Fruit fly (Drosophila melanogaster) whole organism, embryonic: ENCODE results near the gene Idh3b.

Experiments
- CG10147 ChIP-seq: fragments of 200-800 bp; sonication (Bioruptor generic); optimal IDR thresholded peaks from 2 replicates; lab custom pipeline; 2019; ENCODE audit warnings: missing biosample characterization, mild to moderate bottlenecking, missing genetic modification characterization, moderate library complexity
- CG1024 ChIP-seq: fragments of 200-800 bp; sonication (Bioruptor generic); IDR thresholded peaks from 2 replicates; pipeline ENCODE4 v1.3.6; 2022; ENCODE audit warnings: missing biosample characterization, missing genetic modification characterization
- CG10267 ChIP-seq: fragments of 200-800 bp; sonication (Bioruptor generic); optimal IDR thresholded peaks from 2 replicates; lab custom pipeline; 2018; ENCODE audit warnings: missing biosample characterization, mild to moderate bottlenecking, missing genetic modification characterization, moderate library complexity
- CG10274 ChIP-seq: fragments of 200-800 bp; sonication (Bioruptor generic); optimal IDR thresholded peaks from 3 replicates; lab custom pipeline; 2017; ENCODE audit warnings: missing biosample characterization, mild to moderate bottlenecking, missing genetic modification characterization
- CG10543 ChIP-seq: fragments of 200-800 bp; sonication (Bioruptor generic); optimal IDR thresholded peaks from 3 replicates; lab custom pipeline; 2017; ENCODE audit warnings: missing biosample characterization, mild to moderate bottlenecking, missing genetic modification characterization, moderate library complexity
- CG11695 ChIP-seq: fragments of 200-800 bp; sonication (Bioruptor generic); IDR thresholded peaks from 3 replicates; pipeline ENCODE4 v1.3.6; 2022; ENCODE audit warnings: missing biosample characterization, missing genetic modification characterization
- CG12219 ChIP-seq: fragments of 200-800 bp; sonication (Bioruptor generic); optimal IDR thresholded peaks from 3 replicates; lab custom pipeline; 2018; ENCODE audit warnings: missing biosample characterization, mild to moderate bottlenecking, missing genetic modification characterization
- CG17568 ChIP-seq: fragments of 200-800 bp; sonication (Bioruptor generic); optimal IDR thresholded peaks from 2 replicates; lab custom pipeline; 2018; ENCODE audit warnings: missing biosample characterization, mild to moderate bottlenecking, missing genetic modification characterization, moderate library complexity
- CG17612 ChIP-seq: fragments of 200-800 bp; sonication (Bioruptor generic); IDR thresholded peaks from 2 replicates; pipeline ENCODE4 v1.3.6; 2022; ENCODE audit warnings: missing biosample characterization, missing genetic modification characterization
- CG17829 ChIP-seq: fragments of 200-800 bp; optimal IDR thresholded peaks from 2 replicates; lab custom pipeline; 2019; ENCODE audit warnings: missing biosample characterization, mild to moderate bottlenecking, missing genetic modification characterization, moderate library complexity
- CG18011 ChIP-seq: fragments of 200-800 bp; sonication (Bioruptor generic); optimal IDR thresholded peaks from 2 replicates; lab custom pipeline; 2017; ENCODE audit warnings: missing biosample characterization, missing genetic modification characterization, mild to moderate bottlenecking, moderate library complexity, missing genotype
- CG3995 ChIP-seq: fragments of 200-800 bp; sonication (Bioruptor generic); optimal IDR thresholded peaks from 3 replicates; lab custom pipeline; 2016; ENCODE audit warnings: missing biosample characterization, missing genetic modification characterization
- CG4328 ChIP-seq: fragments of 200-800 bp; sonication (Bioruptor generic); optimal IDR thresholded peaks from 3 replicates; lab custom pipeline; 2017; ENCODE audit warnings: missing biosample characterization, missing genetic modification reagents, missing genetic modification characterization
- CG8359 ChIP-seq: fragments of 200-800 bp; sonication (Bioruptor generic); optimal IDR thresholded peaks from 2 replicates; lab custom pipeline; 2017; ENCODE audit warnings: missing biosample characterization, mild to moderate bottlenecking, missing genetic modification characterization, borderline replicate concordance
- CG9437 ChIP-seq: fragments of 200-800 bp; sonication (Bioruptor generic); optimal IDR thresholded peaks from 2 replicates; lab custom pipeline; 2018; ENCODE audit warnings: missing biosample characterization, mild to moderate bottlenecking, missing genetic modification characterization
- CG9727 ChIP-seq: fragments of 200-800 bp; sonication (Bioruptor generic); optimal IDR thresholded peaks from 3 replicates; lab custom pipeline; 2017; ENCODE audit warnings: missing biosample characterization, mild to moderate bottlenecking, missing genetic modification characterization
- CHES-1-like ChIP-seq: fragments of 200-800 bp; sonication (Bioruptor generic); optimal IDR thresholded peaks from 2 replicates; lab custom pipeline; 2016; ENCODE audit warnings: missing biosample characterization, missing genetic modification characterization
- CTCF ChIP-seq: fragments of 200-800 bp; sonication (Bioruptor generic); optimal IDR thresholded peaks from 2 replicates; lab custom pipeline; 2017; ENCODE audit warnings: missing biosample characterization, mild to moderate bottlenecking, missing genetic modification characterization, moderate library complexity
- CoRest ChIP-seq: fragments of 200-800 bp; sonication (Bioruptor generic); optimal IDR thresholded peaks from 3 replicates; lab custom pipeline; 2018; ENCODE audit warnings: missing biosample characterization, mild to moderate bottlenecking, missing genetic modification characterization, moderate library complexity
- D19A ChIP-seq: fragments of 200-800 bp; optimal IDR thresholded peaks from 3 replicates; lab custom pipeline; 2019; ENCODE audit warnings: missing biosample characterization, mild to moderate bottlenecking, missing genetic modification characterization, moderate library complexity
- Dll ChIP-seq: fragments of 200-800 bp; sonication (Bioruptor generic); IDR thresholded peaks from 4 replicates; pipeline ENCODE4 v1.3.6; 2022; ENCODE audit warnings: missing biosample characterization, missing genetic modification characterization; ENCODE audit not compliant: partially characterized antibody
- Doc2 ChIP-seq: fragments of 200-800 bp; sonication (Bioruptor generic); IDR thresholded peaks from 2 replicates; pipeline ENCODE4 v1.3.6; 2022; ENCODE audit warnings: missing biosample characterization, missing genetic modification characterization
- H15 ChIP-seq: fragments of 200-800 bp; sonication (Bioruptor generic); IDR thresholded peaks from 3 replicates; pipeline ENCODE4 v1.3.6; 2022; ENCODE audit warnings: missing biosample characterization, missing genetic modification characterization
- HmgD ChIP-seq: fragments of 200-800 bp; sonication (Bioruptor generic); optimal IDR thresholded peaks from 3 replicates; lab custom pipeline; 2016; ENCODE audit warnings: missing biosample characterization, missing genetic modification characterization
- Mrtf ChIP-seq: fragments of 200-800 bp; sonication (Bioruptor generic); IDR thresholded peaks from 3 replicates; pipeline ENCODE4 v1.3.6; 2022; ENCODE audit warnings: missing biosample characterization, missing genetic modification characterization
- Oli ChIP-seq: fragments of 200-800 bp; sonication (Bioruptor generic); optimal IDR thresholded peaks from 2 replicates; lab custom pipeline; 2018; ENCODE audit warnings: missing biosample characterization, mild to moderate bottlenecking, missing genetic modification characterization, moderate library complexity
- Pdp1 ChIP-seq, 2 experiments: fragments of 200-800 bp; sonication (Bioruptor generic); optimal IDR thresholded peaks; 3 replicates each; lab custom pipeline; 2016; ENCODE audit warnings: missing biosample characterization in 2 of 2, missing genetic modification characterization in 2 of 2, mild to moderate bottlenecking in 1 of 2, moderate library complexity in 1 of 2
- Poxn ChIP-seq: fragments of 200-800 bp; sonication (Bioruptor generic); IDR thresholded peaks from 2 replicates; pipeline ENCODE4 v1.3.6; 2022; ENCODE audit warnings: missing biosample characterization, missing genetic modification characterization
- Ravus ChIP-seq: fragments of 200-800 bp; sonication (Bioruptor generic); IDR thresholded peaks from 2 replicates; pipeline ENCODE4 v1.3.6; 2022; ENCODE audit warnings: missing biosample characterization, missing genetic modification characterization
- Xrp1 ChIP-seq: fragments of 200-800 bp; sonication (Bioruptor generic); IDR thresholded peaks from 2 replicates; pipeline ENCODE4 v1.3.6; 2022; ENCODE audit warnings: missing biosample characterization, missing genetic modification characterization
- ac ChIP-seq: fragments of 200-800 bp; sonication (Bioruptor generic); optimal IDR thresholded peaks from 3 replicates; lab custom pipeline; 2017; ENCODE audit warnings: missing biosample characterization, mild to moderate bottlenecking, missing genetic modification characterization
- aop ChIP-seq: fragments of 200-800 bp; sonication (Bioruptor generic); IDR thresholded peaks from 2 replicates; pipeline ENCODE4 v1.3.6; 2022; ENCODE audit warnings: missing biosample characterization, missing genetic modification characterization
- az2 ChIP-seq: fragments of 200-800 bp; sonication (Bioruptor generic); optimal IDR thresholded peaks from 3 replicates; lab custom pipeline; 2016; ENCODE audit warnings: missing biosample characterization, missing genetic modification characterization
- bbx ChIP-seq: fragments of 200-800 bp; sonication (Bioruptor generic); IDR thresholded peaks from 2 replicates; pipeline ENCODE4 v1.3.6; 2022; ENCODE audit warnings: missing biosample characterization, missing genetic modification characterization; ENCODE audit not compliant: partially characterized antibody
- cato ChIP-seq: fragments of 200-800 bp; sonication (Bioruptor generic); optimal IDR thresholded peaks from 2 replicates; lab custom pipeline; 2016; ENCODE audit warnings: missing biosample characterization, missing genetic modification characterization, borderline replicate concordance
- chn ChIP-seq: fragments of 200-800 bp; sonication (Bioruptor generic); optimal IDR thresholded peaks from 2 replicates; lab custom pipeline; 2016; ENCODE audit warnings: missing biosample characterization, missing genetic modification characterization
- corto ChIP-seq: fragments of 200-800 bp; sonication (Bioruptor generic); optimal IDR thresholded peaks from 2 replicates; lab custom pipeline; 2016; ENCODE audit warnings: missing biosample characterization, mild to moderate bottlenecking, missing genetic modification characterization, moderate library complexity
- dmrt99B ChIP-seq: fragments of 200-800 bp; sonication (Bioruptor generic); optimal IDR thresholded peaks from 2 replicates; lab custom pipeline; 2018; ENCODE audit warnings: missing biosample characterization, mild to moderate bottlenecking, missing genetic modification characterization, moderate library complexity
- jing ChIP-seq: fragments of 200-800 bp; sonication (Bioruptor generic); optimal IDR thresholded peaks from 2 replicates; lab custom pipeline; 2018; ENCODE audit warnings: missing biosample characterization, mild to moderate bottlenecking, missing genetic modification characterization
- knrl ChIP-seq: fragments of 200-800 bp; sonication (Bioruptor generic); IDR thresholded peaks from 3 replicates; pipeline ENCODE4 v1.3.6; 2022; ENCODE audit warnings: missing biosample characterization, missing genetic modification characterization; ENCODE audit not compliant: partially characterized antibody
- lola ChIP-seq, 3 experiments: fragments of >200 bp in 2 of 3; fragments of 200-800 bp in 1 of 3; sonication (Bioruptor generic) in 1 of 3; optimal IDR thresholded peaks; 2 replicates each; lab custom pipeline; 2017 to 2019; ENCODE audit warnings: missing biosample characterization in 3 of 3, missing genetic modification characterization in 3 of 3, mild to moderate bottlenecking in 1 of 3, moderate library complexity in 1 of 3
- nmo ChIP-seq: fragments of 200-800 bp; sonication (Bioruptor generic); optimal IDR thresholded peaks from 2 replicates; lab custom pipeline; 2018; ENCODE audit warnings: missing biosample characterization, mild to moderate bottlenecking, missing genetic modification characterization, moderate library complexity
- p53 ChIP-seq: fragments of 200-800 bp; sonication (Bioruptor generic); optimal IDR thresholded peaks from 2 replicates; lab custom pipeline; 2016; ENCODE audit warnings: missing biosample characterization, missing genetic modification characterization
- pan ChIP-seq, 4 experiments: fragments of >200 bp in 3 of 4; fragments of 200-800 bp in 1 of 4; sonication (Bioruptor generic) in 1 of 4; optimal IDR thresholded peaks in 3 of 4; IDR thresholded peaks in 1 of 4; 2 replicates each; pipeline versions ENCODE4 v1.3.6 to Lab custom; 2017 to 2022; ENCODE audit warnings: missing biosample characterization in 2 of 4, missing genetic modification characterization in 2 of 4, mixed read lengths in 1 of 4
- schlank ChIP-seq: fragments of 200-800 bp; sonication (Bioruptor generic); optimal IDR thresholded peaks from 2 replicates; lab custom pipeline; 2018; ENCODE audit warnings: missing biosample characterization, mild to moderate bottlenecking, missing genetic modification characterization
- sens-2 ChIP-seq: fragments of 200-800 bp; sonication (Bioruptor generic); IDR thresholded peaks from 2 replicates; pipeline ENCODE4 v1.3.6; 2022; ENCODE audit warnings: missing biosample characterization, missing genetic modification characterization
- slp2 ChIP-seq: fragments of 200-800 bp; sonication (Bioruptor generic); optimal IDR thresholded peaks from 2 replicates; lab custom pipeline; 2016; ENCODE audit warnings: missing biosample characterization, missing genetic modification characterization
- ssp ChIP-seq: fragments of 200-800 bp; sonication (Bioruptor generic); IDR thresholded peaks from 2 replicates; pipeline ENCODE4 v1.3.6; 2022; ENCODE audit warnings: missing biosample characterization, missing genetic modification characterization
- yki ChIP-seq: fragments of >200 bp; optimal IDR thresholded peaks from 3 replicates; lab custom pipeline; 2018
- zen2 ChIP-seq: fragments of 200-800 bp; sonication (Bioruptor generic); IDR thresholded peaks from 3 replicates; pipeline ENCODE4 v1.3.6; 2022; ENCODE audit warnings: missing biosample characterization, missing genetic modification characterization; ENCODE audit not compliant: partially characterized antibody

Idh3b gene

DNA sequence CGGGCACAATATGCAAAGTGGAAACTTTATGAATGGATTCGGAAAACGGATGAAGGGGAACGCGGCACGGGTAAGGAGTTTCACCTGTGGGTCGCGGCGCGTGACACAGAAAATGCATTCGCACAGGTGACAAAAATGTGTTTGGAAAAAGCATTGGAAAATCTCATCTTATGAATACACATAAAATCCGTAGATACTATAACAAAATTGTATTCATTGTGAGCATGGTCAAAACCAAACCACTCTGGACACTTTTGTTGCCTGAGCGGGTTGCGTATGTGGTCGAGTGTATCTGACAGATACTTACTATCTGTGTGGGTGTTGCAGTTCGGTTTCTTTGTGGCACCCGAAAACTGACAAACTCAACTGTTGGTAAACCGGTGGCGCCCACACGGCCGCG lies 20.3 kb upstream of the Idh3b start (continued):
- TF ChIP-seq CG3995 (GFP tag; lab: Kevin White, UChicago) (no peak), Mrtf (GFP tag; lab: Robert Waterston, UW) (0 out of 3 replicates have a peak, but pooled peaks have one; percentile 45), CG9437 (GFP tag; lab: Kevin White, UChicago) (no peak), CG10267 (no peak), pan (optimal IDR thresholded peaks at IDR 0.05; lab: Kevin White, UChicago) (no peak), pan (GFP tag; optimal IDR thresholded peaks at IDR 0.05 in 1 of 2, IDR thresholded peaks at IDR 0.05 in 1 of 2) (peak in 1 of 2 experiments; percentile 79), CG12219 (GFP tag; lab: Kevin White, UChicago) (peak; percentile 30), az2 (GFP tag; lab: Kevin White, UChicago) (peak; percentile 71), schlank (tag; lab: Kevin White, UChicago) (no peak), CG11695 (GFP tag; lab: Robert Waterston, UW) (no peak; the same call in 2 of the 3 replicates), yki (lab: Kevin White, UChicago) (no peak), chn (no peak), nmo (peak; percentile 24), CG10147 (GFP tag; lab: Kevin White, UChicago) (no peak), HmgD (GFP tag; lab: Kevin White, UChicago) (no peak), p53 (no peak), CHES-1-like (GFP tag; lab: Kevin White, UChicago) (no peak), zen2 (GFP tag; lab: Robert Waterston, UW) (no peak), dmrt99B (tag; lab: Kevin White, UChicago) (no peak), CG18011 (GFP tag; lab: Kevin White, UChicago) (no peak), aop (GFP tag; lab: Robert Waterston, UW) (no peak), knrl (GFP tag; lab: Robert Waterston, UW) (no peak), Xrp1 (peak; percentile 82), slp2 (GFP tag; lab: Kevin White, UChicago) (no peak), ssp (GFP tag; lab: Robert Waterston, UW) (no peak; the same call in 1 of the 2 replicates), Pdp1 (GFP tag; optimal IDR thresholded peaks at IDR 0.05; lab: Kevin White, UChicago) (peak in 1 of 2 experiments; percentile 40), corto (GFP tag; lab: Kevin White, UChicago) (no peak), CG9727 (GFP tag; lab: Kevin White, UChicago) (peak; percentile 26), ac (GFP tag; lab: Kevin White, UChicago) (no peak), Oli (tag; lab: Kevin White, UChicago) (peak; percentile 54), jing (GFP tag; lab: Kevin White, UChicago) (no peak), sens-2 (GFP tag; lab: Robert Waterston, UW) (peak; percentile 38; the same call in 1 of the 2 replicates), Doc2 (GFP tag; lab: Robert Waterston, UW) (no peak), CoRest (tag; lab: Kevin White, UChicago) (peak; percentile 27), CG17612 (no peak), Dll (GFP tag; lab: Robert Waterston, UW) (no peak), D19A (tag; lab: Kevin White, UChicago) (no peak), lola (GFP tag; optimal IDR thresholded peaks at IDR 0.05; lab: Kevin White, UChicago) (peak in 1 of 3 experiments; percentile 12), CG17568 (GFP tag; lab: Kevin White, UChicago) (no peak), CG8359 (GFP tag; lab: Kevin White, UChicago) (no peak), CG1024 (GFP tag; lab: Robert Waterston, UW) (peak; percentile 47; the same call in 1 of the 2 replicates), H15 (GFP tag; lab: Robert Waterston, UW) (peak; percentile 60; the same call in 2 of the 3 replicates), CG10274 (GFP tag; lab: Kevin White, UChicago) (no peak), CG17829 (tag; lab: Kevin White, UChicago) (peak; percentile 33), Poxn (GFP tag; lab: Robert Waterston, UW) (no peak), CG10543 (no peak), cato (no peak), Ravus (GFP tag; lab: Robert Waterston, UW) (no peak; the same call in 1 of the 2 replicates), CTCF (GFP tag; lab: Kevin White, UChicago) (no peak), CG4328 (no peak), bbx (GFP tag; lab: Robert Waterston, UW) (no peak)
